Worm (Caenorhabditis elegans) whole organism, L4/young adult: ENCODE data around the gene Y57A10A.31.

ENCODE experiments used
- W03F9.2 ChIP-seq: fragments of 150-350 bp; optimal IDR thresholded peaks from 2 replicates; lab custom pipeline; 2014; ENCODE audit warnings: missing biosample characterization, missing genetic modification characterization
- dao-5 ChIP-seq: sonication (generic microtip); optimal IDR thresholded peaks from 2 replicates; lab custom pipeline; 2016; ENCODE audit warnings: missing genotype, missing genetic modification characterization, moderate library complexity, missing compliant biosample characterization
- him-1 ChIP-seq: sonication (generic microtip); optimal IDR thresholded peaks from 2 replicates; lab custom pipeline; 2016; ENCODE audit warnings: missing genotype, missing genetic modification reagents, missing genetic modification characterization, missing compliant biosample characterization

- TF ChIP-seq W03F9.2 (no peak), him-1 (tag; lab: Kevin White, UChicago) (no peak), dao-5 (no peak)
Measured at ce11 chrII:12328994-12329393, 39.8 kb downstream of the Y57A10A.31 start, which contains the start of gene sre-55.
